Fruit fly (Drosophila melanogaster) whole organism, embryonic: ENCODE measurements around the gene CG11550.

Source experiments
- Asciz ChIP-seq: fragments of 200-800 bp; sonication (Bioruptor generic); optimal IDR thresholded peaks from 2 replicates; lab custom pipeline; 2017; ENCODE audit warnings: missing biosample characterization, mild to moderate bottlenecking, missing genetic modification characterization, missing genetic modification reagents
- BEAF-32 ChIP-seq: fragments of 200-800 bp; sonication (Bioruptor generic); optimal IDR thresholded peaks from 3 replicates; lab custom pipeline; 2017; ENCODE audit warnings: missing biosample characterization, missing genetic modification characterization, mild to moderate bottlenecking, moderate library complexity, missing genetic modification reagents
- Blimp-1 ChIP-seq: fragments of 200-800 bp; sonication (Bioruptor generic); optimal IDR thresholded peaks from 3 replicates; lab custom pipeline; 2018; ENCODE audit warnings: missing biosample characterization, missing genetic modification characterization, mild to moderate bottlenecking, moderate library complexity, missing genetic modification reagents
- BtbVII ChIP-seq: fragments of 200-800 bp; sonication (Bioruptor generic); optimal IDR thresholded peaks from 3 replicates; lab custom pipeline; 2017; ENCODE audit warnings: missing biosample characterization, mild to moderate bottlenecking, missing genetic modification characterization
- CG10565 ChIP-seq: fragments of 200-800 bp; sonication (Bioruptor generic); optimal IDR thresholded peaks from 3 replicates; lab custom pipeline; 2016; ENCODE audit warnings: missing biosample characterization, mild to moderate bottlenecking, missing genetic modification characterization
- CG11560 ChIP-seq: fragments of 200-800 bp; sonication (Bioruptor generic); IDR thresholded peaks from 3 replicates; pipeline ENCODE4 v1.3.6; 2022; ENCODE audit warnings: missing biosample characterization, missing genetic modification characterization
- CG12236 ChIP-seq: fragments of 200-800 bp; sonication (Bioruptor generic); optimal IDR thresholded peaks from 2 replicates; lab custom pipeline; 2016; ENCODE audit warnings: missing biosample characterization, missing genetic modification characterization
- CG1233 ChIP-seq: fragments of 200-800 bp; sonication (Bioruptor generic); optimal IDR thresholded peaks from 4 replicates; lab custom pipeline; 2018; ENCODE audit warnings: missing biosample characterization, mild to moderate bottlenecking, missing genetic modification characterization
- CG12659 ChIP-seq: fragments of 200-800 bp; sonication (Bioruptor generic); optimal IDR thresholded peaks from 3 replicates; lab custom pipeline; 2017; ENCODE audit warnings: mild to moderate bottlenecking, missing biosample characterization, missing genetic modification reagents, missing genetic modification characterization
- CG17186 ChIP-seq: fragments of 200-800 bp; sonication (Bioruptor generic); optimal IDR thresholded peaks from 3 replicates; lab custom pipeline; 2017; ENCODE audit warnings: missing biosample characterization, missing genetic modification reagents, missing genetic modification characterization
- CG17912 ChIP-seq: fragments of 200-800 bp; sonication (Bioruptor generic); optimal IDR thresholded peaks from 2 replicates; lab custom pipeline; 2018; ENCODE audit warnings: missing biosample characterization, mild to moderate bottlenecking, missing genetic modification characterization
- CG33213 ChIP-seq: fragments of 200-800 bp; sonication (Bioruptor generic); optimal IDR thresholded peaks from 3 replicates; lab custom pipeline; 2016; ENCODE audit warnings: missing biosample characterization, missing genetic modification characterization
- CG34422 ChIP-seq: fragments of 200-800 bp; sonication (Bioruptor generic); IDR thresholded peaks from 3 replicates; pipeline ENCODE4 v1.3.6; 2022; ENCODE audit warnings: missing biosample characterization, missing genetic modification characterization
- CG9437 ChIP-seq: fragments of 200-800 bp; sonication (Bioruptor generic); optimal IDR thresholded peaks from 2 replicates; lab custom pipeline; 2018; ENCODE audit warnings: missing biosample characterization, mild to moderate bottlenecking, missing genetic modification characterization
- CG9797 ChIP-seq: fragments of 200-800 bp; sonication (Bioruptor generic); optimal IDR thresholded peaks from 3 replicates; lab custom pipeline; 2018; ENCODE audit warnings: missing biosample characterization, mild to moderate bottlenecking, missing genetic modification characterization
- CG9932 ChIP-seq: fragments of 200-800 bp; sonication (Bioruptor generic); IDR thresholded peaks from 2 replicates; pipeline ENCODE4 v1.3.6; 2022; ENCODE audit warnings: missing biosample characterization, missing genetic modification characterization
- Doc3 ChIP-seq: fragments of 200-800 bp; sonication (Bioruptor generic); IDR thresholded peaks from 3 replicates; pipeline ENCODE4 v1.3.6; 2022; ENCODE audit warnings: missing biosample characterization, missing genetic modification characterization; ENCODE audit not compliant: partially characterized antibody
- HHEX ChIP-seq: fragments of 200-800 bp; sonication (Bioruptor generic); optimal IDR thresholded peaks from 3 replicates; lab custom pipeline; 2017; ENCODE audit warnings: missing biosample characterization, mild to moderate bottlenecking, missing genetic modification characterization, missing genetic modification reagents
- HmgD ChIP-seq: fragments of 200-800 bp; sonication (Bioruptor generic); optimal IDR thresholded peaks from 3 replicates; lab custom pipeline; 2016; ENCODE audit warnings: missing biosample characterization, missing genetic modification characterization
- Hmr ChIP-seq: fragments of 200-800 bp; sonication (Bioruptor generic); optimal IDR thresholded peaks from 3 replicates; lab custom pipeline; 2017; ENCODE audit warnings: mild to moderate bottlenecking, missing biosample characterization, missing genetic modification reagents, missing genetic modification characterization
- Jarid2 ChIP-seq: fragments of 200-800 bp; sonication (Bioruptor generic); optimal IDR thresholded peaks from 3 replicates; lab custom pipeline; 2017; ENCODE audit warnings: mild to moderate bottlenecking, missing biosample characterization, missing genetic modification reagents, missing genetic modification characterization
- Lim3 ChIP-seq: fragments of 200-800 bp; sonication (Bioruptor generic); IDR thresholded peaks from 2 replicates; pipeline ENCODE4 v1.3.6; 2022; ENCODE audit warnings: missing biosample characterization, missing genetic modification characterization
- MBD-R2 ChIP-seq: fragments of 200-800 bp; sonication (Bioruptor generic); IDR thresholded peaks from 2 replicates; pipeline ENCODE4 v1.3.6; 2022; ENCODE audit warnings: missing biosample characterization, missing genetic modification characterization
- Nf-YA ChIP-seq: fragments of 200-800 bp; sonication (Bioruptor generic); IDR thresholded peaks from 2 replicates; pipeline ENCODE4 v1.3.6; 2022; ENCODE audit warnings: missing biosample characterization, missing genetic modification characterization
- Opbp ChIP-seq: fragments of 200-800 bp; sonication (Bioruptor generic); IDR thresholded peaks from 3 replicates; pipeline ENCODE4 v1.3.6; 2022; ENCODE audit warnings: missing biosample characterization, missing genetic modification characterization; ENCODE audit not compliant: partially characterized antibody
- Sry-δ ChIP-seq: fragments of 200-800 bp; sonication (Bioruptor generic); optimal IDR thresholded peaks from 2 replicates; lab custom pipeline; 2016; ENCODE audit warnings: missing biosample characterization, missing genetic modification characterization
- amos ChIP-seq: fragments of 200-800 bp; sonication (Bioruptor generic); IDR thresholded peaks from 2 replicates; pipeline ENCODE4 v1.3.6; 2022; ENCODE audit warnings: missing biosample characterization, missing genetic modification characterization; ENCODE audit not compliant: partially characterized antibody
- ato ChIP-seq: fragments of 200-800 bp; sonication (Bioruptor generic); IDR thresholded peaks from 2 replicates; pipeline ENCODE4 v1.3.6; 2022; ENCODE audit warnings: missing biosample characterization, missing genetic modification characterization; ENCODE audit not compliant: partially characterized antibody
- az2 ChIP-seq: fragments of 200-800 bp; sonication (Bioruptor generic); optimal IDR thresholded peaks from 3 replicates; lab custom pipeline; 2016; ENCODE audit warnings: missing biosample characterization, missing genetic modification characterization
- bbx ChIP-seq: fragments of 200-800 bp; sonication (Bioruptor generic); IDR thresholded peaks from 2 replicates; pipeline ENCODE4 v1.3.6; 2022; ENCODE audit warnings: missing biosample characterization, missing genetic modification characterization; ENCODE audit not compliant: partially characterized antibody
- cad ChIP-seq: fragments of >200 bp; optimal IDR thresholded peaks from 2 replicates; lab custom pipeline; 2017; ENCODE audit warnings: missing biosample characterization, missing genetic modification characterization
- chif ChIP-seq, 2 experiments: fragments of 200-800 bp; sonication (Bioruptor generic); optimal IDR thresholded peaks; 3 replicates each; lab custom pipeline; 2016; ENCODE audit warnings: missing biosample characterization in 2 of 2, missing genetic modification characterization in 2 of 2
- chm ChIP-seq: fragments of 200-800 bp; sonication (Bioruptor generic); IDR thresholded peaks from 2 replicates; pipeline ENCODE4 v1.3.6; 2022; ENCODE audit warnings: missing biosample characterization, missing genetic modification characterization
- ci ChIP-seq: fragments of 200-800 bp; sonication (Bioruptor generic); IDR thresholded peaks from 3 replicates; pipeline ENCODE4 v1.3.6; 2022; ENCODE audit warnings: missing biosample characterization, missing genetic modification characterization
- dpn ChIP-seq, 2 experiments: fragments of 200-800 bp; sonication (Bioruptor generic); optimal IDR thresholded peaks; 3 replicates each; lab custom pipeline; 2016; ENCODE audit warnings: missing biosample characterization in 2 of 2, missing genetic modification characterization in 2 of 2
- ken ChIP-seq: fragments of 200-800 bp; sonication (Bioruptor generic); IDR thresholded peaks from 3 replicates; pipeline ENCODE4 v1.3.6; 2022; ENCODE audit warnings: missing biosample characterization, missing genetic modification characterization
- knrl ChIP-seq: fragments of 200-800 bp; sonication (Bioruptor generic); IDR thresholded peaks from 3 replicates; pipeline ENCODE4 v1.3.6; 2022; ENCODE audit warnings: missing biosample characterization, missing genetic modification characterization; ENCODE audit not compliant: partially characterized antibody
- mam ChIP-seq: fragments of 200-800 bp; sonication (Bioruptor generic); optimal IDR thresholded peaks from 3 replicates; lab custom pipeline; 2016; ENCODE audit warnings: missing biosample characterization, missing genetic modification characterization
- mld ChIP-seq: fragments of 200-800 bp; sonication (Bioruptor generic); IDR thresholded peaks from 3 replicates; pipeline ENCODE4 v1.3.6; 2022; ENCODE audit warnings: missing biosample characterization, missing genetic modification characterization; ENCODE audit not compliant: partially characterized antibody
- row ChIP-seq: fragments of 200-800 bp; sonication (Bioruptor generic); IDR thresholded peaks from 3 replicates; pipeline ENCODE4 v1.3.6; 2022; ENCODE audit warnings: missing biosample characterization, missing genetic modification characterization
- sens ChIP-seq: fragments of 200-800 bp; sonication (Bioruptor generic); peaks from one replicate; lab custom pipeline; 2016; ENCODE audit warnings: missing biosample characterization, missing genetic modification characterization
- stc ChIP-seq: fragments of 200-800 bp; sonication (Bioruptor generic); IDR thresholded peaks from 2 replicates; pipeline ENCODE4 v1.3.6; 2022; ENCODE audit warnings: missing biosample characterization, missing genetic modification characterization
- tio ChIP-seq: fragments of 200-800 bp; sonication (Bioruptor generic); optimal IDR thresholded peaks from 2 replicates; lab custom pipeline; 2017; ENCODE audit warnings: missing biosample characterization, missing genetic modification characterization, inconsistent platforms
- unc-4 ChIP-seq: fragments of 200-800 bp; sonication (Bioruptor generic); IDR thresholded peaks from 2 replicates; pipeline ENCODE4 v1.3.6; 2022; ENCODE audit warnings: missing biosample characterization, missing genetic modification characterization; ENCODE audit not compliant: partially characterized antibody
- vnd ChIP-seq: fragments of 200-800 bp; sonication (Bioruptor generic); IDR thresholded peaks from 3 replicates; pipeline ENCODE4 v1.3.6; 2022; ENCODE audit warnings: missing biosample characterization, missing genetic modification characterization; ENCODE audit not compliant: partially characterized antibody
- zen ChIP-seq: fragments of 200-800 bp; sonication (Bioruptor generic); optimal IDR thresholded peaks from 3 replicates; lab custom pipeline; 2018; ENCODE audit warnings: missing biosample characterization, mild to moderate bottlenecking, missing genetic modification characterization, moderate library complexity
- zen2 ChIP-seq: fragments of 200-800 bp; sonication (Bioruptor generic); IDR thresholded peaks from 3 replicates; pipeline ENCODE4 v1.3.6; 2022; ENCODE audit warnings: missing biosample characterization, missing genetic modification characterization; ENCODE audit not compliant: partially characterized antibody
- zfh1 ChIP-seq: fragments of 200-800 bp; sonication (Bioruptor generic); IDR thresholded peaks from 3 replicates; pipeline ENCODE4 v1.3.6; 2022; ENCODE audit warnings: missing biosample characterization, missing genetic modification characterization

CG11550 gene

DNA sequence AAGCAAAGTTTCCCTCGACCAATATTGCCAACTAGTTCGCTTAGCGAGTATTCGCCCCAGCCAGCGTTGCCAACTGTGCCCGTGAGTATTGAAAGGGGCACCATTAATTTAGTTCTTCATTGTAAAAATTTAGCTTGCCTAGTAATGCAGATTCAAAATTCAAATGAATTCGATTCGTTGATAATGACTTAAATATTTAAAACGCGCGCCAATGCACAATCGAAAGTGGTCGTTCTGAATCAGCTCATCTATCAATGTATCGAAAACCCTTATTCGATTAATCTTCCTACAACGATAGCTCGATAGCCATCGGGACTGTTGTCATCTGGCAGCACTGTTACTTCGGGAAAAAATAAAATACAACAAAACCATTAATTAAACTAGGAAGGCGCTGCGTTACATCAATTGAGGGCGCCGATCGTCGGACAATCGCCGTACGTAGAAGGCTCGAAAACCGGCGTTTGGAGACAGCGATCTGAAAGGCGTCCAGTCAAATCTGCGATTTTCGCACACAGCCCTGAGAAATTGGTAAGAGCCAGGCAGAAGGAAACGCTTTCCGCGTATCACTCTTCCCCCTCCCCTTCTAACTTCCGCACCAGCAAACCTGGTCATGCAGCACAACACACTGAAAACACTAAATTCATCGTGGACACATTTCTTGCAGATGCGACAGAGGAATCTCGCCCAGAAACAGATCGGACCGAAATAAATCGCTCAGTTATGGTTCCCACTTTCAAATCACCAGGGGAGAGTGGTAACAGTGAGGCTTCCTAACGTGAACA is 10.3 kb downstream of the CG11550 start, which contains the start of gene Zmynd8 (continued):
- TF ChIP-seq Lim3 (GFP tag; lab: Robert Waterston, UW) (no peak), CG10565 (no peak), row (GFP tag; lab: Robert Waterston, UW) (0 out of 3 replicates have a peak, but pooled peaks have one; percentile 20), bbx (peak; percentile 76), stc (GFP tag; lab: Robert Waterston, UW) (no peak), CG1233 (GFP tag; lab: Kevin White, UChicago) (no peak), Jarid2 (GFP tag; lab: Kevin White, UChicago) (no peak), chm (no peak), CG9797 (GFP tag; lab: Kevin White, UChicago) (peak; percentile 66), CG12659 (GFP tag; lab: Kevin White, UChicago) (peak; percentile 48), mld (GFP tag; lab: Robert Waterston, UW) (peak; percentile 71; the same call in 1 of the 3 replicates), Hmr (GFP tag; lab: Kevin White, UChicago) (peak; percentile 46), vnd (GFP tag; lab: Robert Waterston, UW) (peak; percentile 75), CG34422 (GFP tag; lab: Robert Waterston, UW) (0 out of 3 replicates have a peak, but pooled peaks have one; percentile 12), HHEX (GFP tag; lab: Kevin White, UChicago) (no peak), Nf-YA (GFP tag; lab: Robert Waterston, UW) (no peak), tio (GFP tag; lab: Kevin White, UChicago) (no peak), HmgD (GFP tag; lab: Kevin White, UChicago) (peak; percentile 27), dpn (GFP tag; optimal IDR thresholded peaks at IDR 0.05; lab: Kevin White, UChicago) (peak in 1 of 2 experiments; percentile 12), zen2 (peak; percentile 57; the same call in 1 of the 3 replicates), CG9932 (no peak), ci (no peak), chif (GFP tag; optimal IDR thresholded peaks at IDR 0.05; lab: Kevin White, UChicago) (no peak), unc-4 (GFP tag; lab: Robert Waterston, UW) (peak; percentile 76), Blimp-1 (GFP tag; lab: Kevin White, UChicago) (no peak), zfh1 (GFP tag; lab: Robert Waterston, UW) (no peak), MBD-R2 (peak; percentile 47), amos (peak; percentile 73), cad (no peak), ken (GFP tag; lab: Robert Waterston, UW) (no peak), zen (tag; lab: Kevin White, UChicago) (peak; percentile 31), knrl (GFP tag; lab: Robert Waterston, UW) (peak; percentile 74), Asciz (GFP tag; lab: Kevin White, UChicago) (no peak), BEAF-32 (GFP tag; lab: Kevin White, UChicago) (peak; percentile 77), CG33213 (GFP tag; lab: Kevin White, UChicago) (peak; percentile 48), CG9437 (GFP tag; lab: Kevin White, UChicago) (no peak), Sry-δ (GFP tag; lab: Kevin White, UChicago) (peak; percentile 80), BtbVII (no peak), CG12236 (no peak), mam (no peak), CG17912 (no peak), Opbp (GFP tag; lab: Robert Waterston, UW) (peak; percentile 63; the same call in 2 of the 3 replicates), Doc3 (GFP tag; lab: Robert Waterston, UW) (peak; percentile 73; the same call in 1 of the 3 replicates), sens (GFP tag; lab: Kevin White, UChicago) (peak; percentile 27), az2 (GFP tag; lab: Kevin White, UChicago) (no peak), CG17186 (GFP tag; lab: Kevin White, UChicago) (peak; percentile 63), CG11560 (tag; lab: Robert Waterston, UW) (peak; percentile 99), ato (GFP tag; lab: Robert Waterston, UW) (peak; percentile 83)
